Fruit fly (Drosophila melanogaster) whole organism: Measurements from ENCODE around the gene Ser7.

ENCODE experiments used
- CG8478 ChIP-seq: fragments of >200 bp; optimal IDR thresholded peaks from 2 replicates; lab custom pipeline; 2018; ENCODE audit warnings: inconsistent platforms
- Dll ChIP-seq: fragments of >200 bp; optimal IDR thresholded peaks from 2 replicates; lab custom pipeline; 2017
- EcR ChIP-seq, 2 experiments: fragments of >200 bp; optimal IDR thresholded peaks; 2 replicates each; lab custom pipeline; 2017; ENCODE audit warnings: missing biosample characterization in 2 of 2, missing genetic modification characterization in 2 of 2, missing genetic modification reagents in 2 of 2
- pan ChIP-seq: fragments of >200 bp; optimal IDR thresholded peaks from 2 replicates; lab custom pipeline; 2017
- psq ChIP-seq: fragments of >200 bp; optimal IDR thresholded peaks from 2 replicates; lab custom pipeline; 2017
- usp ChIP-seq: fragments of >200 bp; optimal IDR thresholded peaks from 2 replicates; lab custom pipeline; 2017; ENCODE audit warnings: missing biosample characterization, missing genetic modification characterization, mixed read lengths

dm6 chrX:9879570-9879969 is 14.5 kb downstream of the Ser7 start, which contains the start of gene CG9686:
- TF ChIP-seq usp (GFP tag; lab: Kevin White, UChicago): no peak
- no peak for TF ChIP-seq Dll
- no peak for TF ChIP-seq psq
- no peak for TF ChIP-seq CG8478 (lab: Kevin White, UChicago)
- no peak for TF ChIP-seq pan (lab: Kevin White, UChicago)
- TF ChIP-seq EcR (GFP tag; optimal IDR thresholded peaks at IDR 0.05; lab: Kevin White, UChicago): no peak
